Fruit fly (Drosophila melanogaster) whole organism, embryonic: ENCODE measurements around the gene CG12539.

Experiments
- ATbp ChIP-seq: fragments of 200-800 bp; sonication (Bioruptor generic); optimal IDR thresholded peaks from 2 replicates; lab custom pipeline; 2017; ENCODE audit warnings: missing biosample characterization, mild to moderate bottlenecking, missing genetic modification characterization, missing genetic modification reagents
- Aef1 ChIP-seq: fragments of 200-800 bp; sonication (Bioruptor generic); IDR thresholded peaks from 3 replicates; pipeline ENCODE4 v1.3.6; 2022; ENCODE audit warnings: missing biosample characterization, missing genetic modification characterization
- Antp ChIP-seq: fragments of 200-800 bp; sonication (Bioruptor generic); optimal IDR thresholded peaks from 3 replicates; lab custom pipeline; 2016; ENCODE audit warnings: missing biosample characterization, missing genetic modification characterization
- Atf6 ChIP-seq: fragments of 200-800 bp; sonication (Bioruptor generic); IDR thresholded peaks from 2 replicates; pipeline ENCODE4 v1.3.6; 2022; ENCODE audit warnings: missing biosample characterization, missing genetic modification characterization
- CG11085 ChIP-seq: fragments of 200-800 bp; sonication (Bioruptor generic); IDR thresholded peaks from 2 replicates; pipeline ENCODE4 v1.3.6; 2022; ENCODE audit warnings: missing biosample characterization, missing genetic modification characterization
- CG11504 ChIP-seq: fragments of 200-800 bp; sonication (Bioruptor generic); optimal IDR thresholded peaks from 3 replicates; lab custom pipeline; 2019; ENCODE audit warnings: missing biosample characterization, mild to moderate bottlenecking, missing genetic modification characterization, moderate library complexity
- CG12659 ChIP-seq: fragments of 200-800 bp; sonication (Bioruptor generic); optimal IDR thresholded peaks from 3 replicates; lab custom pipeline; 2017; ENCODE audit warnings: mild to moderate bottlenecking, missing biosample characterization, missing genetic modification reagents, missing genetic modification characterization
- CG12744 ChIP-seq: fragments of 200-800 bp; sonication (Bioruptor generic); optimal IDR thresholded peaks from 2 replicates; lab custom pipeline; 2016; ENCODE audit warnings: missing biosample characterization, missing genetic modification characterization
- CG13424 ChIP-seq: fragments of 200-800 bp; sonication (Bioruptor generic); optimal IDR thresholded peaks from 2 replicates; lab custom pipeline; 2019; ENCODE audit warnings: missing biosample characterization, mild to moderate bottlenecking, missing genetic modification characterization, moderate library complexity
- CG1603 ChIP-seq: fragments of 200-800 bp; sonication (Bioruptor generic); optimal IDR thresholded peaks from 2 replicates; lab custom pipeline; 2019; ENCODE audit warnings: missing biosample characterization, mild to moderate bottlenecking, missing genetic modification characterization, moderate library complexity
- CG17829 ChIP-seq: fragments of 200-800 bp; optimal IDR thresholded peaks from 2 replicates; lab custom pipeline; 2019; ENCODE audit warnings: missing biosample characterization, mild to moderate bottlenecking, missing genetic modification characterization, moderate library complexity
- CG1792 ChIP-seq: fragments of 200-800 bp; sonication (Bioruptor generic); optimal IDR thresholded peaks from 2 replicates; lab custom pipeline; 2016; ENCODE audit warnings: missing biosample characterization, missing genetic modification characterization
- CG2120 ChIP-seq: fragments of 200-800 bp; sonication (Bioruptor generic); optimal IDR thresholded peaks from 3 replicates; lab custom pipeline; 2016; ENCODE audit warnings: missing biosample characterization, missing genetic modification characterization
- CG2678 ChIP-seq: fragments of 200-800 bp; sonication (Bioruptor generic); optimal IDR thresholded peaks from 3 replicates; lab custom pipeline; 2019; ENCODE audit warnings: missing biosample characterization, mild to moderate bottlenecking, missing genetic modification characterization, moderate library complexity
- CG3065 ChIP-seq: fragments of 200-800 bp; sonication (Bioruptor generic); optimal IDR thresholded peaks from 2 replicates; lab custom pipeline; 2016; ENCODE audit warnings: missing biosample characterization, missing genetic modification characterization
- CG4617 ChIP-seq: fragments of 200-800 bp; sonication (Bioruptor generic); optimal IDR thresholded peaks from 3 replicates; lab custom pipeline; 2016; ENCODE audit warnings: missing biosample characterization, missing genetic modification characterization, borderline replicate concordance
- CG4730 ChIP-seq: fragments of 200-800 bp; sonication (Bioruptor generic); IDR thresholded peaks from 2 replicates; pipeline ENCODE4 v1.3.6; 2022; ENCODE audit warnings: missing biosample characterization, missing genetic modification characterization
- CG5245 ChIP-seq: fragments of 200-800 bp; sonication (Bioruptor generic); optimal IDR thresholded peaks from 3 replicates; lab custom pipeline; 2016; ENCODE audit warnings: missing biosample characterization, missing genetic modification characterization
- CG6683 ChIP-seq: fragments of 200-800 bp; sonication (Bioruptor generic); optimal IDR thresholded peaks from 2 replicates; lab custom pipeline; 2017; ENCODE audit warnings: missing biosample characterization, mild to moderate bottlenecking, missing genetic modification characterization, missing genetic modification reagents
- CG7839 ChIP-seq: fragments of 200-800 bp; sonication (Bioruptor generic); optimal IDR thresholded peaks from 3 replicates; lab custom pipeline; 2018; ENCODE audit warnings: missing biosample characterization, mild to moderate bottlenecking, missing genetic modification characterization, moderate library complexity
- CG7928 ChIP-seq: fragments of 200-800 bp; sonication (Bioruptor generic); optimal IDR thresholded peaks from 2 replicates; lab custom pipeline; 2017; ENCODE audit warnings: missing biosample characterization, mild to moderate bottlenecking, missing genetic modification characterization
- CG9609 ChIP-seq: fragments of 200-800 bp; sonication (Bioruptor generic); optimal IDR thresholded peaks from 3 replicates; lab custom pipeline; 2016; ENCODE audit warnings: missing biosample characterization, missing genetic modification characterization
- Kr ChIP-seq: fragments of 200-800 bp; sonication (Bioruptor generic); optimal IDR thresholded peaks from 2 replicates; lab custom pipeline; 2017; ENCODE audit warnings: missing biosample characterization, mild to moderate bottlenecking, missing genetic modification characterization
- Lhr ChIP-seq: fragments of 200-800 bp; sonication (Bioruptor generic); optimal IDR thresholded peaks from 3 replicates; lab custom pipeline; 2017; ENCODE audit warnings: mild to moderate bottlenecking, missing biosample characterization, missing genetic modification reagents, missing genetic modification characterization
- Mrtf ChIP-seq: fragments of 200-800 bp; sonication (Bioruptor generic); IDR thresholded peaks from 3 replicates; pipeline ENCODE4 v1.3.6; 2022; ENCODE audit warnings: missing biosample characterization, missing genetic modification characterization
- NfI ChIP-seq: fragments of 200-800 bp; sonication (Bioruptor generic); optimal IDR thresholded peaks from 3 replicates; lab custom pipeline; 2018; ENCODE audit warnings: missing biosample characterization, mild to moderate bottlenecking, missing genetic modification characterization, moderate library complexity
- Scr ChIP-seq: fragments of 200-800 bp; sonication (Bioruptor generic); IDR thresholded peaks from 2 replicates; pipeline ENCODE4 v1.3.6; 2022; ENCODE audit warnings: missing biosample characterization, missing genetic modification characterization; ENCODE audit not compliant: partially characterized antibody
- Sox100B ChIP-seq: fragments of 200-800 bp; sonication (Bioruptor generic); optimal IDR thresholded peaks from 3 replicates; lab custom pipeline; 2018; ENCODE audit warnings: missing biosample characterization, mild to moderate bottlenecking, missing genetic modification characterization
- YL-1 ChIP-seq: fragments of 200-800 bp; sonication (Bioruptor generic); optimal IDR thresholded peaks from 3 replicates; lab custom pipeline; 2017; ENCODE audit warnings: missing biosample characterization, mild to moderate bottlenecking, missing genetic modification characterization
- ara ChIP-seq: fragments of 200-800 bp; sonication (Bioruptor generic); IDR thresholded peaks from 2 replicates; pipeline ENCODE4 v1.3.6; 2022; ENCODE audit warnings: missing biosample characterization, missing genetic modification characterization
- bsh ChIP-seq, 2 experiments: fragments of 200-800 bp; sonication (Bioruptor generic); optimal IDR thresholded peaks; 2 replicates each; lab custom pipeline; 2017 to 2018; ENCODE audit warnings: mild to moderate bottlenecking in 2 of 2, missing biosample characterization in 2 of 2, missing genetic modification characterization in 2 of 2, moderate library complexity in 1 of 2
- caup ChIP-seq: fragments of 200-800 bp; sonication (Bioruptor generic); optimal IDR thresholded peaks from 3 replicates; lab custom pipeline; 2017; ENCODE audit warnings: missing biosample characterization, mild to moderate bottlenecking, missing genetic modification characterization, moderate library complexity; ENCODE audit not compliant: severe bottlenecking
- cg ChIP-seq: fragments of 200-800 bp; sonication (Bioruptor generic); optimal IDR thresholded peaks from 3 replicates; lab custom pipeline; 2019; ENCODE audit warnings: missing biosample characterization, mild to moderate bottlenecking, missing genetic modification characterization, moderate library complexity
- crol ChIP-seq: fragments of 200-800 bp; sonication (Bioruptor generic); IDR thresholded peaks from 2 replicates; pipeline ENCODE4 v1.3.6; 2022; ENCODE audit warnings: missing biosample characterization, missing genetic modification characterization
- dpn ChIP-seq, 2 experiments: fragments of 200-800 bp; sonication (Bioruptor generic); optimal IDR thresholded peaks; 3 replicates each; lab custom pipeline; 2016; ENCODE audit warnings: missing biosample characterization in 2 of 2, missing genetic modification characterization in 2 of 2
- eve ChIP-seq, 2 experiments: fragments of >200 bp; optimal IDR thresholded peaks; 2 replicates each; lab custom pipeline; 2017; ENCODE audit warnings: missing biosample characterization in 2 of 2, missing genetic modification characterization in 2 of 2
- grn ChIP-seq: fragments of 200-800 bp; sonication (Bioruptor generic); optimal IDR thresholded peaks from 3 replicates; lab custom pipeline; 2017; ENCODE audit warnings: missing biosample characterization, missing genetic modification characterization
- hkb ChIP-seq, 2 experiments: fragments of 200-800 bp in 1 of 2; fragments of >200 bp in 1 of 2; sonication (Bioruptor generic) in 1 of 2; IDR thresholded peaks in 1 of 2; optimal IDR thresholded peaks in 1 of 2; 2 replicates each; pipeline versions ENCODE4 v1.3.6 to Lab custom; 2017 to 2022; ENCODE audit warnings: missing biosample characterization in 1 of 2, missing genetic modification characterization in 1 of 2
- insv ChIP-seq, 2 experiments: fragments of 200-800 bp; sonication (Bioruptor generic); optimal IDR thresholded peaks; 3 replicates each; lab custom pipeline; 2016 to 2018; ENCODE audit warnings: missing biosample characterization in 2 of 2, missing genetic modification characterization in 2 of 2
- ken ChIP-seq: fragments of 200-800 bp; sonication (Bioruptor generic); IDR thresholded peaks from 3 replicates; pipeline ENCODE4 v1.3.6; 2022; ENCODE audit warnings: missing biosample characterization, missing genetic modification characterization
- kni ChIP-seq: fragments of 200-800 bp; sonication (Bioruptor generic); optimal IDR thresholded peaks from 3 replicates; lab custom pipeline; 2017; ENCODE audit warnings: mild to moderate bottlenecking, missing biosample characterization, missing genetic modification reagents, missing genetic modification characterization
- oc ChIP-seq: fragments of 200-800 bp; sonication (Bioruptor generic); optimal IDR thresholded peaks from 2 replicates; lab custom pipeline; 2018; ENCODE audit warnings: missing biosample characterization, mild to moderate bottlenecking, missing genetic modification characterization, moderate library complexity
- pita ChIP-seq: fragments of 200-800 bp; sonication (Bioruptor generic); optimal IDR thresholded peaks from 2 replicates; lab custom pipeline; 2017; ENCODE audit warnings: missing biosample characterization, mild to moderate bottlenecking, missing genetic modification characterization
- pum ChIP-seq: fragments of 200-800 bp; sonication (Bioruptor generic); optimal IDR thresholded peaks from 2 replicates; lab custom pipeline; 2016; ENCODE audit warnings: missing biosample characterization, missing genetic modification characterization
- sens ChIP-seq: fragments of 200-800 bp; sonication (Bioruptor generic); peaks from one replicate; lab custom pipeline; 2016; ENCODE audit warnings: missing biosample characterization, missing genetic modification characterization
- seq ChIP-seq: fragments of 200-800 bp; sonication (Bioruptor generic); IDR thresholded peaks from 2 replicates; pipeline ENCODE4 v1.3.6; 2022; ENCODE audit warnings: missing biosample characterization, missing genetic modification characterization
- wdn ChIP-seq: fragments of 200-800 bp; sonication (Bioruptor generic); IDR thresholded peaks from 2 replicates; pipeline ENCODE4 v1.3.6; 2022; ENCODE audit warnings: missing biosample characterization, missing genetic modification characterization
- z ChIP-seq: fragments of 200-800 bp; sonication (Bioruptor generic); IDR thresholded peaks from 3 replicates; pipeline ENCODE4 v1.3.6; 2022; ENCODE audit warnings: missing biosample characterization, missing genetic modification characterization
- zfh1 ChIP-seq: fragments of 200-800 bp; sonication (Bioruptor generic); IDR thresholded peaks from 3 replicates; pipeline ENCODE4 v1.3.6; 2022; ENCODE audit warnings: missing biosample characterization, missing genetic modification characterization

CG12539 gene

DNA sequence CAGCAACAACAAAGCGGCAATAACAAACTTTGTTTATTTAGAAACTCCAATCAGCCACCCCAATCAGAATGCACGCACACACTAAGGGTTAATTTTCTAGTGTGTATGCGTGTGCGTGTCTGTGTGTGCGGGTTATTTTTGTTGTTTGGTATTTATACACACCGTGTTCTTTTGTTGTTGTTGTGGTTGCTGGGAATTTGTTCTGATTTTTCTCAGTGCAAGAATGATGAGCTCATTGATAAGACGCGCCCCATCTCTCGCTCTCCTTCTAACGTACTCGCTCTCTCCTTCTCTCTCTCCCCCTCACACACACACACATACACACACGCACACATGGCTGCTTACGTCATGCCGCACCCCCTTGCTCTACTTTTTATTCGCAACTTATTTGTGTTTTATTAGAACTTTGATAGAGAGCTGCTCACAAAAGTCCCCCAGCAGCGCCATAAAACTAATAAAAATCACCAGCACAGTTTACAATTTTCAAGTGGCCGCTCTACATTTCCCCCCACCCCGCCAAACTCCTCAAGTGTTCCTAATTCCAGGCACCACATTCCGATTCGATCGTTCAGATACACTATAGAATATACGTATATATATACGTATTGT lies 4.7 kb downstream of the CG12539 start (continued):
- TF ChIP-seq pita (GFP tag; lab: Kevin White, UChicago) = no peak
- no peak for TF ChIP-seq CG7928 (GFP tag; lab: Kevin White, UChicago)
- TF ChIP-seq kni (GFP tag; lab: Kevin White, UChicago) = no peak
- TF ChIP-seq wdn = peak; percentile 68; the same call in 1 of the 2 replicates
- TF ChIP-seq CG6683 = no peak
- 0 out of 3 replicates have a peak, but pooled peaks have one; percentile 35 for TF ChIP-seq ken (GFP tag; lab: Robert Waterston, UW)
- TF ChIP-seq sens (GFP tag; lab: Kevin White, UChicago) = peak; percentile 71
- peak; percentile 46; the same call in 1 of the 2 replicates for TF ChIP-seq seq (GFP tag; lab: Robert Waterston, UW)
- TF ChIP-seq CG4730 (GFP tag; lab: Robert Waterston, UW) = peak; percentile 12; the same call in 1 of the 2 replicates
- TF ChIP-seq ATbp (GFP tag; lab: Kevin White, UChicago) = peak; percentile 37
- TF ChIP-seq cg (GFP tag; lab: Kevin White, UChicago) = peak; percentile 89
- peak; percentile 38 for TF ChIP-seq CG7839 (tag; lab: Kevin White, UChicago)
- TF ChIP-seq CG2678 (tag; lab: Kevin White, UChicago) = peak; percentile 58
- TF ChIP-seq insv (GFP tag; optimal IDR thresholded peaks at IDR 0.05; lab: Kevin White, UChicago) = peak; percentile 83 to 94
- peak; percentile 3 for TF ChIP-seq CG4617
- TF ChIP-seq dpn (GFP tag; optimal IDR thresholded peaks at IDR 0.05; lab: Kevin White, UChicago) = peak; percentile 36 to 57
- TF ChIP-seq pum (GFP tag; lab: Kevin White, UChicago) = peak; percentile 15
- peak; percentile 1 for TF ChIP-seq CG17829 (tag; lab: Kevin White, UChicago)
- peak; percentile 20 for TF ChIP-seq NfI (GFP tag; lab: Kevin White, UChicago)
- TF ChIP-seq CG9609 = peak; percentile 32
- peak; percentile 44 for TF ChIP-seq caup (GFP tag; lab: Kevin White, UChicago)
- no peak for TF ChIP-seq Scr (GFP tag; lab: Robert Waterston, UW)
- TF ChIP-seq Sox100B (GFP tag; lab: Kevin White, UChicago) = no peak
- TF ChIP-seq Antp = peak; percentile 25
- no peak for TF ChIP-seq hkb (optimal IDR thresholded peaks at IDR 0.05; lab: Kevin White, UChicago)
- TF ChIP-seq hkb (GFP tag; IDR thresholded peaks at IDR 0.05; lab: Robert Waterston, UW) = no peak
- TF ChIP-seq zfh1 = peak; percentile 59; the same call in 1 of the 3 replicates
- TF ChIP-seq CG12659 (GFP tag; lab: Kevin White, UChicago) = peak; percentile 2
- TF ChIP-seq CG3065 (GFP tag; lab: Kevin White, UChicago) = no peak
- no peak for TF ChIP-seq Kr (GFP tag; lab: Kevin White, UChicago)
- 0 out of 2 replicates have a peak, but pooled peaks have one; percentile 24 for TF ChIP-seq CG11085
- TF ChIP-seq CG1792 = no peak
- TF ChIP-seq ara (GFP tag; lab: Robert Waterston, UW) = peak; percentile 26; the same call in 1 of the 2 replicates
- peak; percentile 29 for TF ChIP-seq CG12744 (GFP tag; lab: Kevin White, UChicago)
- TF ChIP-seq oc (tag; lab: Kevin White, UChicago) = peak; percentile 26
- peak; percentile 4 for TF ChIP-seq CG5245 (GFP tag; lab: Kevin White, UChicago)
- TF ChIP-seq YL-1 = peak; percentile 45
- TF ChIP-seq CG13424 (tag; lab: Kevin White, UChicago) = peak; percentile 22
- peak; percentile 81 for TF ChIP-seq CG2120 (GFP tag; lab: Kevin White, UChicago)
- peak; percentile 66 for TF ChIP-seq Atf6 (GFP tag; lab: Robert Waterston, UW)
- TF ChIP-seq CG1603 (tag; lab: Kevin White, UChicago) = peak; percentile 48
- TF ChIP-seq Mrtf (GFP tag; lab: Robert Waterston, UW) = peak; percentile 62; the same call in 2 of the 3 replicates
- TF ChIP-seq z = no peak
- TF ChIP-seq bsh (GFP tag; optimal IDR thresholded peaks at IDR 0.05; lab: Kevin White, UChicago) = peak in 1 of 2 experiments; percentile 12
- TF ChIP-seq CG11504 (tag; lab: Kevin White, UChicago) = peak; percentile 13
- peak; percentile 83 for TF ChIP-seq grn (GFP tag; lab: Kevin White, UChicago)
- TF ChIP-seq Lhr (GFP tag; lab: Kevin White, UChicago) = no peak
- TF ChIP-seq Aef1 (GFP tag; lab: Robert Waterston, UW) = peak; percentile 71
- TF ChIP-seq crol (GFP tag; lab: Robert Waterston, UW) = peak; percentile 89
- TF ChIP-seq eve (GFP tag; optimal IDR thresholded peaks at IDR 0.05; lab: Kevin White, UChicago) = no peak
